Fruit fly (Drosophila melanogaster) whole organism, embryonic: ENCODE data around the gene Duba.

Source experiments
- Atf3 ChIP-seq: fragments of 200-800 bp; sonication (Bioruptor generic); optimal IDR thresholded peaks from 3 replicates; lab custom pipeline; 2016; ENCODE audit warnings: missing biosample characterization, missing genetic modification characterization
- B-H1 ChIP-seq: fragments of 200-800 bp; sonication (Bioruptor generic); IDR thresholded peaks from 3 replicates; pipeline ENCODE4 v1.3.6; 2022; ENCODE audit warnings: missing biosample characterization, missing genetic modification characterization
- CG12219 ChIP-seq: fragments of 200-800 bp; sonication (Bioruptor generic); optimal IDR thresholded peaks from 3 replicates; lab custom pipeline; 2018; ENCODE audit warnings: missing biosample characterization, mild to moderate bottlenecking, missing genetic modification characterization
- CG16815 ChIP-seq: fragments of 200-800 bp; sonication (Bioruptor generic); optimal IDR thresholded peaks from 3 replicates; lab custom pipeline; 2017; ENCODE audit warnings: missing biosample characterization, mild to moderate bottlenecking, missing genetic modification characterization
- CG17568 ChIP-seq: fragments of 200-800 bp; sonication (Bioruptor generic); optimal IDR thresholded peaks from 2 replicates; lab custom pipeline; 2018; ENCODE audit warnings: missing biosample characterization, mild to moderate bottlenecking, missing genetic modification characterization, moderate library complexity
- CG2199 ChIP-seq: fragments of 200-800 bp; sonication (Bioruptor generic); IDR thresholded peaks from 3 replicates; pipeline ENCODE4 v1.3.6; 2022; ENCODE audit warnings: missing biosample characterization, missing genetic modification characterization
- CG32767 ChIP-seq: fragments of 200-800 bp; sonication (Bioruptor generic); IDR thresholded peaks from 2 replicates; pipeline ENCODE4 v1.3.6; 2022; ENCODE audit warnings: missing biosample characterization, missing genetic modification characterization
- CG4360 ChIP-seq: fragments of 200-800 bp; sonication (Bioruptor generic); IDR thresholded peaks from 2 replicates; pipeline ENCODE4 v1.3.6; 2022; ENCODE audit warnings: missing biosample characterization, missing genetic modification characterization
- CG4730 ChIP-seq: fragments of 200-800 bp; sonication (Bioruptor generic); IDR thresholded peaks from 2 replicates; pipeline ENCODE4 v1.3.6; 2022; ENCODE audit warnings: missing biosample characterization, missing genetic modification characterization
- CG5180 ChIP-seq: fragments of 200-800 bp; sonication (Bioruptor generic); optimal IDR thresholded peaks from 3 replicates; lab custom pipeline; 2017; ENCODE audit warnings: missing biosample characterization, missing genetic modification characterization, mild to moderate bottlenecking, moderate library complexity, missing genetic modification reagents
- CG6175 ChIP-seq: fragments of 200-800 bp; sonication (Bioruptor generic); IDR thresholded peaks from 3 replicates; pipeline ENCODE4 v1.3.6; 2022; ENCODE audit warnings: missing biosample characterization, missing genetic modification characterization
- CG6272 ChIP-seq: fragments of 200-800 bp; sonication (Bioruptor generic); IDR thresholded peaks from 2 replicates; pipeline ENCODE4 v1.3.6; 2022; ENCODE audit warnings: missing biosample characterization, missing genetic modification characterization
- CG7357 ChIP-seq: fragments of 200-800 bp; sonication (Bioruptor generic); IDR thresholded peaks from 3 replicates; pipeline ENCODE4 v1.3.6; 2022; ENCODE audit warnings: missing biosample characterization, missing genetic modification characterization
- CG7963 ChIP-seq: fragments of 200-800 bp; sonication (Bioruptor generic); IDR thresholded peaks from 3 replicates; pipeline ENCODE4 v1.3.6; 2022; ENCODE audit warnings: missing biosample characterization, missing genetic modification characterization; ENCODE audit not compliant: partially characterized antibody
- CG8089 ChIP-seq: fragments of 200-800 bp; sonication (Bioruptor generic); optimal IDR thresholded peaks from 3 replicates; lab custom pipeline; 2016; ENCODE audit warnings: missing biosample characterization, missing genetic modification characterization
- CG8290 ChIP-seq, 3 experiments: fragments of 200-800 bp; sonication (Bioruptor generic); optimal IDR thresholded peaks; 2 replicates each; lab custom pipeline; 2016 to 2019; ENCODE audit warnings: missing biosample characterization in 3 of 3, missing genetic modification characterization in 3 of 3, mild to moderate bottlenecking in 2 of 3, moderate library complexity in 1 of 3
- Dbx ChIP-seq: fragments of 200-800 bp; sonication (Bioruptor generic); IDR thresholded peaks from 3 replicates; pipeline ENCODE4 v1.3.6; 2022; ENCODE audit warnings: missing biosample characterization, missing genetic modification characterization
- Deaf1 ChIP-seq: fragments of 200-800 bp; optimal IDR thresholded peaks from 3 replicates; lab custom pipeline; 2019; ENCODE audit warnings: missing biosample characterization, mild to moderate bottlenecking, missing genetic modification characterization, moderate library complexity
- Doc3 ChIP-seq: fragments of 200-800 bp; sonication (Bioruptor generic); IDR thresholded peaks from 3 replicates; pipeline ENCODE4 v1.3.6; 2022; ENCODE audit warnings: missing biosample characterization, missing genetic modification characterization; ENCODE audit not compliant: partially characterized antibody
- Eip74EF ChIP-seq, 2 experiments: fragments of 200-800 bp in 1 of 2; fragments of >200 bp in 1 of 2; sonication (Bioruptor generic) in 1 of 2; optimal IDR thresholded peaks; 2 replicates each; lab custom pipeline; 2017 to 2019; ENCODE audit warnings: missing biosample characterization in 2 of 2, missing genetic modification characterization in 2 of 2, mild to moderate bottlenecking in 1 of 2, moderate library complexity in 1 of 2
- Gsc ChIP-seq: fragments of 200-800 bp; sonication (Bioruptor generic); IDR thresholded peaks from 2 replicates; pipeline ENCODE4 v1.3.6; 2022; ENCODE audit warnings: missing biosample characterization, missing genetic modification characterization
- Gug ChIP-seq: fragments of 200-800 bp; sonication (Bioruptor generic); IDR thresholded peaks from 4 replicates; pipeline ENCODE4 v1.3.6; 2022; ENCODE audit warnings: missing biosample characterization, missing genetic modification characterization
- HLH4C ChIP-seq: fragments of 200-800 bp; sonication (Bioruptor generic); IDR thresholded peaks from 3 replicates; pipeline ENCODE4 v1.3.6; 2022; ENCODE audit warnings: missing biosample characterization, missing genetic modification characterization; ENCODE audit not compliant: partially characterized antibody
- Opbp ChIP-seq: fragments of 200-800 bp; sonication (Bioruptor generic); IDR thresholded peaks from 3 replicates; pipeline ENCODE4 v1.3.6; 2022; ENCODE audit warnings: missing biosample characterization, missing genetic modification characterization; ENCODE audit not compliant: partially characterized antibody
- Ptx1 ChIP-seq: fragments of 200-800 bp; sonication (Bioruptor generic); IDR thresholded peaks from 2 replicates; pipeline ENCODE4 v1.3.6; 2022; ENCODE audit warnings: missing biosample characterization, missing genetic modification characterization
- Rx ChIP-seq: fragments of 200-800 bp; sonication (Bioruptor generic); IDR thresholded peaks from 2 replicates; pipeline ENCODE4 v1.3.6; 2022; ENCODE audit warnings: missing biosample characterization, missing genetic modification characterization
- al ChIP-seq: fragments of 200-800 bp; sonication (Bioruptor generic); IDR thresholded peaks from 2 replicates; pipeline ENCODE4 v1.3.6; 2022; ENCODE audit warnings: missing biosample characterization, missing genetic modification characterization
- az2 ChIP-seq: fragments of 200-800 bp; sonication (Bioruptor generic); optimal IDR thresholded peaks from 3 replicates; lab custom pipeline; 2016; ENCODE audit warnings: missing biosample characterization, missing genetic modification characterization
- bbx ChIP-seq: fragments of 200-800 bp; sonication (Bioruptor generic); IDR thresholded peaks from 2 replicates; pipeline ENCODE4 v1.3.6; 2022; ENCODE audit warnings: missing biosample characterization, missing genetic modification characterization; ENCODE audit not compliant: partially characterized antibody
- caup ChIP-seq: fragments of 200-800 bp; sonication (Bioruptor generic); optimal IDR thresholded peaks from 3 replicates; lab custom pipeline; 2017; ENCODE audit warnings: missing biosample characterization, mild to moderate bottlenecking, missing genetic modification characterization, moderate library complexity; ENCODE audit not compliant: severe bottlenecking
- chinmo ChIP-seq: fragments of 200-800 bp; sonication (Bioruptor generic); IDR thresholded peaks from 4 replicates; pipeline ENCODE4 v1.3.6; 2022; ENCODE audit warnings: missing biosample characterization, missing genetic modification characterization; ENCODE audit not compliant: partially characterized antibody
- chm ChIP-seq: fragments of 200-800 bp; sonication (Bioruptor generic); IDR thresholded peaks from 2 replicates; pipeline ENCODE4 v1.3.6; 2022; ENCODE audit warnings: missing biosample characterization, missing genetic modification characterization
- emc ChIP-seq: fragments of 200-800 bp; sonication (Bioruptor generic); optimal IDR thresholded peaks from 2 replicates; lab custom pipeline; 2016; ENCODE audit warnings: missing biosample characterization, missing genetic modification characterization
- eyg ChIP-seq: fragments of 200-800 bp; sonication (Bioruptor generic); optimal IDR thresholded peaks from 3 replicates; lab custom pipeline; 2016; ENCODE audit warnings: missing biosample characterization, missing genetic modification characterization
- ham ChIP-seq: fragments of 200-800 bp; sonication (Bioruptor generic); IDR thresholded peaks from 2 replicates; pipeline ENCODE4 v1.3.6; 2022; ENCODE audit warnings: missing biosample characterization, missing genetic modification characterization
- kni ChIP-seq: fragments of 200-800 bp; sonication (Bioruptor generic); optimal IDR thresholded peaks from 3 replicates; lab custom pipeline; 2017; ENCODE audit warnings: mild to moderate bottlenecking, missing biosample characterization, missing genetic modification reagents, missing genetic modification characterization
- lab ChIP-seq: fragments of 200-800 bp; sonication (Bioruptor generic); optimal IDR thresholded peaks from 3 replicates; lab custom pipeline; 2017; ENCODE audit warnings: missing biosample characterization, missing genetic modification characterization, mild to moderate bottlenecking, moderate library complexity, missing genetic modification reagents
- pnt ChIP-seq: fragments of 200-800 bp; sonication (Bioruptor generic); optimal IDR thresholded peaks from 3 replicates; lab custom pipeline; 2016; ENCODE audit warnings: missing biosample characterization, missing genetic modification characterization
- prd ChIP-seq, 3 experiments: fragments of >200 bp in 2 of 3; fragments of 200-800 bp in 1 of 3; sonication (Bioruptor generic) in 1 of 3; optimal IDR thresholded peaks in 2 of 3; IDR thresholded peaks in 1 of 3; 2 replicates in 2 of 3; 3 replicates in 1 of 3; pipeline versions ENCODE4 v1.3.6 to Lab custom; 2017 to 2022; ENCODE audit warnings: missing biosample characterization in 1 of 3, missing genetic modification characterization in 1 of 3
- pum ChIP-seq: fragments of 200-800 bp; sonication (Bioruptor generic); optimal IDR thresholded peaks from 2 replicates; lab custom pipeline; 2016; ENCODE audit warnings: missing biosample characterization, missing genetic modification characterization
- run ChIP-seq: fragments of 200-800 bp; sonication (Bioruptor generic); optimal IDR thresholded peaks from 3 replicates; lab custom pipeline; 2018; ENCODE audit warnings: missing biosample characterization, mild to moderate bottlenecking, missing genetic modification characterization
- trh ChIP-seq: fragments of 200-800 bp; sonication (Bioruptor generic); optimal IDR thresholded peaks from 2 replicates; lab custom pipeline; 2016; ENCODE audit warnings: missing biosample characterization, missing genetic modification characterization
- tx ChIP-seq: fragments of 200-800 bp; sonication (Bioruptor generic); optimal IDR thresholded peaks from 2 replicates; lab custom pipeline; 2016; ENCODE audit warnings: missing biosample characterization, missing genetic modification characterization
- unc-4 ChIP-seq: fragments of 200-800 bp; sonication (Bioruptor generic); IDR thresholded peaks from 2 replicates; pipeline ENCODE4 v1.3.6; 2022; ENCODE audit warnings: missing biosample characterization, missing genetic modification characterization; ENCODE audit not compliant: partially characterized antibody
- vvl ChIP-seq: fragments of 200-800 bp; sonication (Bioruptor generic); IDR thresholded peaks from 2 replicates; pipeline ENCODE4 v1.3.6; 2022; ENCODE audit warnings: missing biosample characterization, missing genetic modification characterization
- zen2 ChIP-seq: fragments of 200-800 bp; sonication (Bioruptor generic); IDR thresholded peaks from 3 replicates; pipeline ENCODE4 v1.3.6; 2022; ENCODE audit warnings: missing biosample characterization, missing genetic modification characterization; ENCODE audit not compliant: partially characterized antibody

Duba gene

dm6 chr3L:11601133-11601532 lies 8.1 kb downstream of the Duba start (continued):
- TF ChIP-seq vvl (GFP tag; lab: Robert Waterston, UW), result no peak
- TF ChIP-seq ham, result no peak
- TF ChIP-seq CG12219, result no peak
- TF ChIP-seq trh (GFP tag; lab: Kevin White, UChicago), result no peak
- no peak for TF ChIP-seq zen2
- TF ChIP-seq CG17568 (GFP tag; lab: Kevin White, UChicago), result no peak
- TF ChIP-seq Eip74EF (GFP tag; optimal IDR thresholded peaks at IDR 0.05; lab: Kevin White, UChicago), result no peak
- no peak for TF ChIP-seq CG6175 (GFP tag; lab: Robert Waterston, UW)
- TF ChIP-seq prd (optimal IDR thresholded peaks at IDR 0.05; lab: Kevin White, UChicago), result no peak
- TF ChIP-seq prd (GFP tag; IDR thresholded peaks at IDR 0.05; lab: Robert Waterston, UW), result no peak
- TF ChIP-seq unc-4, result no peak
- no peak for TF ChIP-seq caup
- TF ChIP-seq pnt (GFP tag; lab: Kevin White, UChicago), result no peak
- 0 out of 2 replicates have a peak, but pooled peaks have one; percentile 12 for TF ChIP-seq CG32767 (GFP tag; lab: Robert Waterston, UW)
- TF ChIP-seq tx (GFP tag; lab: Kevin White, UChicago), result no peak
- no peak for TF ChIP-seq Atf3
- TF ChIP-seq Deaf1 (tag; lab: Kevin White, UChicago), result peak; percentile 85
- no peak for TF ChIP-seq lab (GFP tag; lab: Kevin White, UChicago)
- TF ChIP-seq Dbx, result 0 out of 3 replicates have a peak, but pooled peaks have one; percentile 11
- TF ChIP-seq CG7963 (GFP tag; lab: Robert Waterston, UW), result no peak
- TF ChIP-seq CG5180, result no peak
- TF ChIP-seq Opbp (GFP tag; lab: Robert Waterston, UW), result 0 out of 3 replicates have a peak, but pooled peaks have one; percentile 31
- TF ChIP-seq Doc3 (GFP tag; lab: Robert Waterston, UW), result no peak
- TF ChIP-seq chinmo, result 0 out of 4 replicates have a peak, but pooled peaks have one; percentile 21
- no peak for TF ChIP-seq Gug (GFP tag; lab: Robert Waterston, UW)
- no peak for TF ChIP-seq kni (GFP tag; lab: Kevin White, UChicago)
- no peak for TF ChIP-seq chm (GFP tag; lab: Robert Waterston, UW)
- no peak for TF ChIP-seq CG4730 (GFP tag; lab: Robert Waterston, UW)
- no peak for TF ChIP-seq CG4360 (GFP tag; lab: Robert Waterston, UW)
- 0 out of 3 replicates have a peak, but pooled peaks have one; percentile 32 for TF ChIP-seq CG7357 (GFP tag; lab: Robert Waterston, UW)
- TF ChIP-seq Ptx1, result no peak
- TF ChIP-seq CG16815 (GFP tag; lab: Kevin White, UChicago), result no peak
- TF ChIP-seq Rx (GFP tag; lab: Robert Waterston, UW), result no peak
- no peak for TF ChIP-seq Gsc (GFP tag; lab: Robert Waterston, UW)
- no peak for TF ChIP-seq CG8290 (GFP tag; optimal IDR thresholded peaks at IDR 0.05; lab: Kevin White, UChicago)
- no peak for TF ChIP-seq CG8290 (tag; optimal IDR thresholded peaks at IDR 0.05; lab: Kevin White, UChicago)
- TF ChIP-seq al (GFP tag; lab: Robert Waterston, UW), result no peak
- TF ChIP-seq B-H1 (GFP tag; lab: Robert Waterston, UW), result no peak
- no peak for TF ChIP-seq CG8089 (GFP tag; lab: Kevin White, UChicago)
- TF ChIP-seq bbx (GFP tag; lab: Robert Waterston, UW), result no peak
- TF ChIP-seq emc (GFP tag; lab: Kevin White, UChicago), result no peak
- TF ChIP-seq pum (GFP tag; lab: Kevin White, UChicago), result no peak
- TF ChIP-seq CG2199 (GFP tag; lab: Robert Waterston, UW), result no peak
- no peak for TF ChIP-seq eyg (GFP tag; lab: Kevin White, UChicago)
- TF ChIP-seq run (tag; lab: Kevin White, UChicago), result no peak
- TF ChIP-seq CG6272 (GFP tag; lab: Robert Waterston, UW), result peak; percentile 31; the same call in 1 of the 2 replicates
- no peak for TF ChIP-seq az2
- TF ChIP-seq HLH4C (GFP tag; lab: Robert Waterston, UW), result no peak
- TF ChIP-seq, all 482 proteins: peak for 13
